Worm (Caenorhabditis elegans) whole organism, L4/young adult: Measurements from ENCODE around the gene srh-245.

ENCODE experiments used
- W03F9.2 ChIP-seq: fragments of 150-350 bp; optimal IDR thresholded peaks from 2 replicates; lab custom pipeline; 2014; ENCODE audit warnings: missing biosample characterization, missing genetic modification characterization
- dao-5 ChIP-seq: sonication (generic microtip); optimal IDR thresholded peaks from 2 replicates; lab custom pipeline; 2016; ENCODE audit warnings: missing genotype, missing genetic modification characterization, moderate library complexity, missing compliant biosample characterization
- him-1 ChIP-seq: sonication (generic microtip); optimal IDR thresholded peaks from 2 replicates; lab custom pipeline; 2016; ENCODE audit warnings: missing genotype, missing genetic modification reagents, missing genetic modification characterization, missing compliant biosample characterization

ce11 chrV:679663-680062, 23.9 kb upstream of the srh-245 start, which contains the start of gene srx-22:
- TF ChIP-seq him-1 (tag; lab: Kevin White, UChicago) (no peak), dao-5 (tag; lab: Kevin White, UChicago) (no peak), W03F9.2 (tag; lab: Kevin White, UChicago) (no peak)
